Worm (Caenorhabditis elegans) whole organism, late embryonic: Measurements from ENCODE around the gene jmjd-5.

Experiments used
- C38D4.7 ChIP-seq: fragments of 200-800 bp; sonication (Bioruptor generic); optimal IDR thresholded peaks from 2 replicates; lab custom pipeline; 2018; ENCODE audit warnings: mild to moderate bottlenecking, missing genetic modification characterization, moderate library complexity, missing compliant biosample characterization
- K02D7.2 ChIP-seq: sonication (generic microtip); optimal IDR thresholded peaks from 2 replicates; lab custom pipeline; 2017; ENCODE audit warnings: mild to moderate bottlenecking, missing genetic modification characterization, missing compliant biosample characterization
- K09A11.1 ChIP-seq: sonication (generic microtip); optimal IDR thresholded peaks from 2 replicates; lab custom pipeline; 2017; ENCODE audit warnings: antibody characterized with exemption, mild to moderate bottlenecking, missing genetic modification characterization, missing compliant biosample characterization; ENCODE audit not compliant: insufficient read depth
- Y22D7AL.16 ChIP-seq: sonication (generic microtip); optimal IDR thresholded peaks from 2 replicates; lab custom pipeline; 2016; ENCODE audit warnings: missing genetic modification characterization, missing compliant biosample characterization
- ahr-1 ChIP-seq: sonication (generic microtip); optimal IDR thresholded peaks from 2 replicates; lab custom pipeline; 2016; ENCODE audit warnings: missing genetic modification characterization, missing compliant biosample characterization
- ama-1 ChIP-seq: fragments of 150-350 bp; optimal IDR thresholded peaks from 2 replicates; lab custom pipeline; 2014
- ceh-18 ChIP-seq: sonication (generic microtip); optimal IDR thresholded peaks from 2 replicates; lab custom pipeline; 2016; ENCODE audit warnings: missing genetic modification characterization, missing compliant biosample characterization
- ceh-24 ChIP-seq: sonication (generic microtip); optimal IDR thresholded peaks from 2 replicates; lab custom pipeline; 2016; ENCODE audit warnings: mild to moderate bottlenecking, missing genetic modification characterization, missing compliant biosample characterization
- ceh-31 ChIP-seq: sonication (generic microtip); optimal IDR thresholded peaks from 2 replicates; lab custom pipeline; 2016; ENCODE audit warnings: missing genetic modification characterization, missing compliant biosample characterization
- ceh-34 ChIP-seq: sonication (generic microtip); optimal IDR thresholded peaks from 2 replicates; lab custom pipeline; 2016; ENCODE audit warnings: mild to moderate bottlenecking, missing genetic modification characterization, missing compliant biosample characterization
- ceh-6 ChIP-seq: fragments of 200-800 bp; sonication (Bioruptor generic); optimal IDR thresholded peaks from 2 replicates; lab custom pipeline; 2018; ENCODE audit warnings: mild to moderate bottlenecking, missing genetic modification characterization, missing compliant biosample characterization
- ceh-9 ChIP-seq: sonication (generic microtip); optimal IDR thresholded peaks from 2 replicates; lab custom pipeline; 2016; ENCODE audit warnings: mild to moderate bottlenecking, missing genetic modification characterization, inconsistent platforms, missing compliant biosample characterization
- elt-4 ChIP-seq: sonication (generic microtip); optimal IDR thresholded peaks from 2 replicates; lab custom pipeline; 2016; ENCODE audit warnings: missing genetic modification characterization, missing compliant biosample characterization
- ets-4 ChIP-seq: sonication (generic microtip); optimal IDR thresholded peaks from 2 replicates; lab custom pipeline; 2016; ENCODE audit warnings: missing genetic modification characterization, missing compliant biosample characterization
- eyg-1 ChIP-seq: sonication (generic microtip); optimal IDR thresholded peaks from 2 replicates; lab custom pipeline; 2016; ENCODE audit warnings: missing genotype, missing genetic modification characterization, missing compliant biosample characterization
- fax-1 ChIP-seq: sonication (generic microtip); optimal IDR thresholded peaks from 2 replicates; lab custom pipeline; 2016; ENCODE audit warnings: missing genotype, missing genetic modification characterization, missing compliant biosample characterization
- fkh-6 ChIP-seq: sonication (generic microtip); optimal IDR thresholded peaks from 2 replicates; lab custom pipeline; 2016; ENCODE audit warnings: missing genetic modification characterization, missing compliant biosample characterization
- hlh-13 ChIP-seq: fragments of 200-800 bp; sonication (Bioruptor generic); optimal IDR thresholded peaks from 2 replicates; lab custom pipeline; 2018; ENCODE audit warnings: mild to moderate bottlenecking, missing genetic modification characterization, missing compliant biosample characterization
- hlh-6 ChIP-seq: sonication (generic microtip); optimal IDR thresholded peaks from 2 replicates; lab custom pipeline; 2016; ENCODE audit warnings: missing genotype, missing genetic modification characterization, missing compliant biosample characterization
- hlh-8 ChIP-seq: sonication (generic microtip); optimal IDR thresholded peaks from 2 replicates; lab custom pipeline; 2016; ENCODE audit warnings: missing genotype, missing genetic modification characterization, missing compliant biosample characterization
- lim-6 ChIP-seq: sonication (generic microtip); optimal IDR thresholded peaks from 2 replicates; lab custom pipeline; 2016; ENCODE audit warnings: missing genetic modification characterization, missing compliant biosample characterization
- lin-11 ChIP-seq: fragments of 200-800 bp; sonication (Bioruptor generic); optimal IDR thresholded peaks from 2 replicates; lab custom pipeline; 2018; ENCODE audit warnings: mild to moderate bottlenecking, missing genetic modification characterization, missing compliant biosample characterization
- madf-2 ChIP-seq: sonication (generic microtip); optimal IDR thresholded peaks from 2 replicates; lab custom pipeline; 2017; ENCODE audit warnings: missing genetic modification characterization, missing compliant biosample characterization
- nfya-1 ChIP-seq: sonication (generic microtip); optimal IDR thresholded peaks from 2 replicates; lab custom pipeline; 2017; ENCODE audit warnings: missing genetic modification characterization, mild to moderate bottlenecking, missing compliant biosample characterization, antibody characterized with exemption, moderate library complexity
- npax-4 ChIP-seq: sonication (generic microtip); optimal IDR thresholded peaks from 2 replicates; lab custom pipeline; 2016; ENCODE audit warnings: missing genetic modification characterization, missing compliant biosample characterization
- odd-2 ChIP-seq: sonication (generic microtip); optimal IDR thresholded peaks from 2 replicates; lab custom pipeline; 2017; ENCODE audit warnings: antibody characterized with exemption, mild to moderate bottlenecking, missing genetic modification characterization, missing compliant biosample characterization
- pat-9 ChIP-seq: fragments of 200-800 bp; sonication (Bioruptor generic); optimal IDR thresholded peaks from 2 replicates; lab custom pipeline; 2018; ENCODE audit warnings: mild to moderate bottlenecking, missing genetic modification characterization, moderate library complexity, missing compliant biosample characterization
- pha-2 ChIP-seq: sonication (generic microtip); optimal IDR thresholded peaks from 2 replicates; lab custom pipeline; 2017; ENCODE audit warnings: mild to moderate bottlenecking, missing genetic modification characterization, missing compliant biosample characterization
- pqm-1 ChIP-seq: sonication (generic microtip); optimal IDR thresholded peaks from 2 replicates; lab custom pipeline; 2016; ENCODE audit warnings: missing genetic modification characterization, missing compliant biosample characterization
- pros-1 ChIP-seq: fragments of 150-350 bp; optimal IDR thresholded peaks from 2 replicates; lab custom pipeline; 2014; ENCODE audit warnings: missing biosample characterization, missing genetic modification reagents, missing genetic modification characterization
- ref-2 ChIP-seq: sonication (generic microtip); optimal IDR thresholded peaks from 2 replicates; lab custom pipeline; 2016; ENCODE audit warnings: missing genetic modification characterization, missing compliant biosample characterization
- rnt-1 ChIP-seq: sonication (generic microtip); optimal IDR thresholded peaks from 2 replicates; lab custom pipeline; 2016; ENCODE audit warnings: missing genetic modification characterization, missing compliant biosample characterization
- sox-4 ChIP-seq: sonication (generic microtip); optimal IDR thresholded peaks from 2 replicates; lab custom pipeline; 2017; ENCODE audit warnings: mild to moderate bottlenecking, missing genetic modification characterization, inconsistent platforms, missing compliant biosample characterization
- tbx-2 ChIP-seq: sonication (generic microtip); optimal IDR thresholded peaks from 2 replicates; lab custom pipeline; 2016; ENCODE audit warnings: missing genetic modification characterization, missing compliant biosample characterization
- unc-42 ChIP-seq: sonication (generic microtip); optimal IDR thresholded peaks from 2 replicates; lab custom pipeline; 2016; ENCODE audit warnings: missing genotype, missing genetic modification characterization, missing compliant biosample characterization
- unc-55 ChIP-seq: sonication (generic microtip); optimal IDR thresholded peaks from 2 replicates; lab custom pipeline; 2017; ENCODE audit warnings: missing biosample characterization, missing genetic modification reagents, missing genetic modification characterization
- unc-86 ChIP-seq: sonication (generic microtip); optimal IDR thresholded peaks from 2 replicates; lab custom pipeline; 2016; ENCODE audit warnings: missing genetic modification characterization, missing compliant biosample characterization

The jmjd-5 gene

DNA sequence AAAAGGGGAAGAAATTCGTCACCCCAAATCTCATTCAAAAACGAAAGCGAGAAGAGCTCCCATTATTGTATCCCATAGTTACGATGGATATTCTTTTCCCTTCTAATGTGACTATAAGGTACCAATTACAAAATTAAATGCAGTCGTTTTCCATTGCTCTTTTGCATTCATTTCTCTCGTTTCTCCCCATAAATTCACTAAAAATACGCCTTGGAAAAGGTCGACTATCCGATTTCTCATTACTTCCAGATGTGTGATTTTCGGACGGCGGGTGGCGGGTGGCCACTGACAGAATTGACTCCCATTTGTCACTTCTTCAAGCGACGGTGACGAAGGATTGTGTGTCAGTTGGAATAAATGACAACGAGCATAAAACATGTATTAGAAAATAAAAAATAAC, 6.2 kb downstream of the jmjd-5 start:
- peak; percentile 15 for TF ChIP-seq hlh-8 (tag; lab: Kevin White, UChicago)
- TF ChIP-seq madf-2 (tag; lab: Kevin White, UChicago): no peak
- TF ChIP-seq, all 69 proteins: peak for 1

DNA sequence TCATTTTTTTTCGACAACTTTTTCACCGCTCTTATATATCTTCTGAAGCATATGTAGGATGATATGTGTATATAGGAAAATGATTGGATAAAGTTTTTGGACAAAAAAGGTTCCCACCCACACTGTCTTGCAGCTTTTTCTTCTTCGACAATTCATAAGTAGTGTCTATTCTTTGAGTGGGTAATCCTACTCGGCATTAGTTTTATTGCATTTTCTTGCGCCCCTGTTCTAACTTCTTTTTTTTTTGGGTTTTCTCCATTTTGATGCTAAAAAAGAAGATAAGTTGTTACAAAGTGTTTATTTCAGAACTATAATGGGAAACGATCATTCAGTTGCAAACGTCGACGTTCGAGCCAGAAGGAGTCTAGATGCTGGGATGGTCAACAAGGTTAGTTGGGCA, 7.0 kb downstream of the jmjd-5 start, which contains the start of gene glb-3:
TSS of gene glb-3 (plus strand) at position 301 of the 400 bp plus-strand sequence.
- no peak for TF ChIP-seq ets-4 (tag; lab: Kevin White, UChicago)
- TF ChIP-seq Y22D7AL.16: no peak
- no peak for TF ChIP-seq C38D4.7 (GFP tag; lab: Kevin White, UChicago)

DNA sequence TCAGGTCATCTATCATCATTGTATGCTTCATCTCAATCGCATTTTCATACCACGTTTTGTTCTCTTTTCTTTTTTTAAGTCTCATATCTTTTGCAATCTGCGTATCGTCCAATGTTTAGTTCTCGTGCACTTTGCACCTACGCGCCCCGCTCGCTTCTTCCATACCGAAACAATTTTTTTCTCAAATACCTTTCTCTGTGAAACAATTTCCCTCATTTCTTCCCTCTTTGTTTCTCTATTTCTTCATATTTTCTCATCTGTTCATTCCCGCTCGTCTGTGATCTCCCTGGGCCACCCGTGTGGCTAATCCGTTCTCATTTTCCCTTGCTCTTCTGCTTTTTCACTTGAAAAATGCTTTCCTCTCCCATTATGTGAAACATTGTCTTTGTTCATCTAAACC, 13.0 kb downstream of the jmjd-5 start:
- TF ChIP-seq ahr-1 (no peak), tbx-2 (tag; lab: Kevin White, UChicago) (no peak), K09A11.1 (tag; lab: Kevin White, UChicago) (no peak), unc-42 (tag; lab: Kevin White, UChicago) (peak; percentile 3), ceh-18 (tag; lab: Kevin White, UChicago) (peak; percentile 60)

DNA sequence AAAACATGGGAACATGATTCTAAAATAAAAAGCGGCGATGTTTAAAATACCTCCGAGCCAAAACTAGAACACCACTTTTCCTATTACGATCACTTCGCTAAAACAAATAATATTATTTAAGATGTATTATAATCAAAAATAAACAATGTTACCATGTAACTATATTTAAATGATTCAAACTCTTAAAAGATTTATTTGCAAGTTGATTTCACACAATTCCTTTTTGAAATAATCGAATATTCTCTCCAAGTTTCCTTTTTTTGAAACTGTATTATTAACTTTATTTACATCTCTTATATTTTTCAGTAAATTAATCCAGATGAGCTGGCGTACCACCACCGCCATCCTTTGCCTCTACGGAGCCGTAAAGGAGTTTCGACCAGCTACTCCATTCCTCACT, 13.9 kb downstream of the jmjd-5 start, which contains the start of gene folt-1:
TSS of gene folt-1 (plus strand) at position 301 of the 400 bp plus-strand sequence.
- TF ChIP-seq lim-6 (tag; lab: Kevin White, UChicago) (no peak), unc-55 (no peak), unc-86 (tag; lab: Kevin White, UChicago) (no peak), nfya-1 (tag; lab: Kevin White, UChicago) (no peak), ceh-6 (GFP tag; lab: Kevin White, UChicago) (no peak), pqm-1 (no peak), elt-4 (tag; lab: Kevin White, UChicago) (no peak), fkh-6 (tag; lab: Kevin White, UChicago) (no peak), pros-1 (no peak), fax-1 (no peak), eyg-1 (tag; lab: Kevin White, UChicago) (no peak), pha-2 (tag; lab: Kevin White, UChicago) (no peak), lin-11 (tag; lab: Kevin White, UChicago) (no peak), ceh-34 (tag; lab: Kevin White, UChicago) (no peak), hlh-6 (no peak)

DNA sequence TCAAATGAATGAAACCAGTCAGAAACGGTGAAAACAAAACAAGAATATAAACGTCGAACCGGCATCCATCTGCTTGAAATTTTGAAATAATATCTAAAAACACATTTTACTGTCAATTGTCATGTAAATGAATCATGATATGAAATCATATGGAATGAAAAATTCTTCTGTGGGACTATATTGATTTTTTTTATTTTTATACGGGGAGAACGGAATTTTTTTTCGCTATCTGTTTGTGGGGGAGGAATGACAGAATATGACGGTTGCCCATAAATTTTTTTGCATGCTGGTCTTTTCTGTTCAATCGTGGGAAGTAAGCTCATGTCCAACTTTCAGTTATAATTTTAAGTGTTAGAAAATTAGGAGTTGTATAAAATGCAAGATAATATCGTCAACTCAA, 17.4 kb downstream of the jmjd-5 start, which contains the start of gene C06H2.7:
TSS of gene C06H2.7 (minus strand) at position 101 of the 400 bp plus-strand sequence.
- TF ChIP-seq rnt-1 (tag; lab: Kevin White, UChicago): no peak
- no peak for TF ChIP-seq ama-1 (lab: Kevin White, UChicago)
- no peak for TF ChIP-seq npax-4
- TF ChIP-seq ref-2 (tag; lab: Kevin White, UChicago): no peak
- no peak for TF ChIP-seq lin-11 (tag; lab: Kevin White, UChicago)
- no peak for TF ChIP-seq pat-9 (tag; lab: Kevin White, UChicago)
- TF ChIP-seq odd-2: no peak
- TF ChIP-seq ets-4 (tag; lab: Kevin White, UChicago): no peak
- no peak for TF ChIP-seq eyg-1 (tag; lab: Kevin White, UChicago)
- TF ChIP-seq ceh-31: no peak
- TF ChIP-seq hlh-13: no peak
- no peak for TF ChIP-seq ceh-24 (tag; lab: Kevin White, UChicago)
- no peak for TF ChIP-seq unc-86 (tag; lab: Kevin White, UChicago)
- TF ChIP-seq sox-4 (tag; lab: Kevin White, UChicago): no peak
- TF ChIP-seq pha-2 (tag; lab: Kevin White, UChicago): no peak
- TF ChIP-seq K02D7.2 (tag; lab: Kevin White, UChicago): no peak
- TF ChIP-seq ceh-9 (tag; lab: Kevin White, UChicago): no peak
